Worm (Caenorhabditis elegans): ENCODE data around the gene adm-4.

The adm-4 gene

DNA sequence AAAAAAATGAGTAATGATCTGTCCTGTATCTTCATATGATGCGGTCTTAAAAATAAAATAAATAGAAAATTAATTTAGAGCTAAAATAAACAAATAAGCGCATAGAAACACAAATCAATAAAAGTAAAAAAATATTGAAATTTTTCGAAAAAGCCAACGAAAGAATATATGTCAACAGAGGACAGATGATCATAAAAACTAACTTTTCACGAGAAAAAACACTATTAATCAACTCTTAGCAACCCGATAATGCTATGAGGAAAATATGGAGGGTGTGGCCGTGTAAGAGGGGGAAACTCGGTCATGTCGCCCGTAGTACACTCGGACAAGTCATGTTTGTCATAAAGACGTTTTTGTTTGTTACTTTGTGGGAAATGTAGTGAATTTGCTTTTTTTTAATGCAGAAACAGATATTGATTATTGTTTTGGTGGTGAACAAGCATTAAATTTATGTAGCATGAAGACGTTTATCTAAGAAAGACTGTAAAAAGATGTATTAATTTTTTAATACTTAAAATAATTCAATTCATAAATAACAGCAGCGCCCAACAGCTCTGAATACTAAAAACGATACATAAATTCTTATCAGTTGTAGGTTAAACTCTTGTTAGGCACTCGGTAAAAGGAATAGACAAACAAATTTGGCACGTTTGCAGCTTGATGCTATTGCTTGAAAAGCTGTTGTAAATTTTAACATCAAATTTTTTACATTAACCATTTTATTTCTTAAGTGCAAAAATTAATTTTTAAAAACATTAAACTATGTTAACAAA, at the start of gene adm-4:
Gene adm-4 (minus strand): TSS at position 51 of the 773 bp plus-strand sequence.
- TF ChIP-seq crh-2 (tag; optimal IDR thresholded peaks at IDR 0.05) (peak; percentile 30), zag-1 (tag; optimal IDR thresholded peaks at IDR 0.05) (no peak), gmeb-1 (tag; optimal IDR thresholded peaks at IDR 0.05) (no peak), skn-1 (tag; optimal IDR thresholded peaks at IDR 0.05) (no peak), dmd-4 (tag; optimal IDR thresholded peaks at IDR 0.05) (no peak), R02D3.7 (tag; optimal IDR thresholded peaks at IDR 0.05) (no peak), blmp-1 (tag; optimal IDR thresholded peaks at IDR 0.05; ENCODE audit: insufficient read depth) (no peak), egl-27 (tag; optimal IDR thresholded peaks at IDR 0.05) (no peak), lin-39 (tag; optimal IDR thresholded peaks at IDR 0.05) (no peak), F13H6.1 (tag; optimal IDR thresholded peaks at IDR 0.05) (peak; percentile 53), unc-55 (GFP tag; optimal IDR thresholded peaks at IDR 0.05) (no peak), peb-1 (tag; optimal IDR thresholded peaks at IDR 0.05) (no peak), nhr-237 (tag; optimal IDR thresholded peaks at IDR 0.05) (no peak), sma-3 (GFP tag; optimal IDR thresholded peaks at IDR 0.05) (peak; percentile 50), elt-1 (tag; optimal IDR thresholded peaks at IDR 0.05) (no peak), alr-1 (tag; optimal IDR thresholded peaks at IDR 0.05) (no peak), ztf-11 (tag; optimal IDR thresholded peaks at IDR 0.05) (no peak), lin-13 (GFP tag; optimal IDR thresholded peaks at IDR 0.05) (no peak), nhr-23 (tag; optimal IDR thresholded peaks at IDR 0.05) (no peak), nhr-77 (tag; optimal IDR thresholded peaks at IDR 0.05) (no peak), nhr-21 (tag; optimal IDR thresholded peaks at IDR 0.05) (no peak), mbf-1 (tag; optimal IDR thresholded peaks at IDR 0.05) (no peak), aly-2 (tag; optimal IDR thresholded peaks at IDR 0.05) (no peak), nhr-25 (tag; optimal IDR thresholded peaks at IDR 0.05) (peak; percentile 9), ama-1 (optimal IDR thresholded peaks at IDR 0.05) (no peak), mab-5 (tag; optimal IDR thresholded peaks at IDR 0.05) (no peak), unc-39 (tag; optimal IDR thresholded peaks at IDR 0.05) (no peak), snpc-4 (tag; optimal IDR thresholded peaks at IDR 0.05) (no peak), nhr-129 (tag; optimal IDR thresholded peaks at IDR 0.05) (peak; percentile 35), mdl-1 (tag; optimal IDR thresholded peaks at IDR 0.05) (no peak), nhr-6 (tag; optimal IDR thresholded peaks at IDR 0.05) (no peak), sem-4 (tag; optimal IDR thresholded peaks at IDR 0.05) (no peak), ceh-16 (tag; optimal IDR thresholded peaks at IDR 0.05) (no peak), lsy-2 (tag; optimal IDR thresholded peaks at IDR 0.05) (peak in 1 of 2 experiments; percentile 59), C34F6.9 (tag; optimal IDR thresholded peaks at IDR 0.05) (peak; percentile 40), ztf-1 (GFP tag; conservative IDR thresholded peaks at IDR 0.05) (no peak), nhr-10 (tag; optimal IDR thresholded peaks at IDR 0.05) (no peak), ceh-82 (tag; optimal IDR thresholded peaks at IDR 0.05) (no peak), Y55F3AM.14 (GFP tag; optimal IDR thresholded peaks at IDR 0.05) (no peak), elt-3 (tag; optimal IDR thresholded peaks at IDR 0.05) (no peak), sma-9 (GFP tag; optimal IDR thresholded peaks at IDR 0.05) (peak; percentile 47), sma-9 (tag; optimal IDR thresholded peaks at IDR 0.05) (no peak), nhr-11 (tag; optimal IDR thresholded peaks at IDR 0.05) (no peak), nhr-12 (tag; optimal IDR thresholded peaks at IDR 0.05) (no peak), lin-11 (tag; optimal IDR thresholded peaks at IDR 0.05) (no peak), unc-62 (GFP tag; optimal IDR thresholded peaks at IDR 0.05) (no peak), ZK546.5 (tag; optimal IDR thresholded peaks at IDR 0.05) (no peak), ztf-4 (tag; optimal IDR thresholded peaks at IDR 0.05) (no peak), fos-1 (tag; optimal IDR thresholded peaks at IDR 0.05) (peak; percentile 25)
